Worm (Caenorhabditis elegans) whole organism, L4 larva: ENCODE data around the gene Y54G2A.16.
"Not testable (repeated sequence)": the region's sequence is repeated elsewhere in the genome, so short reads cannot be mapped to it uniquely, and the experiment has no call there.

Source experiments
- F26F4.8 ChIP-seq: fragments of 200-800 bp; sonication (Bioruptor generic); conservative IDR thresholded peaks from 2 replicates; pipeline ENCODE4 v1.3.6; 2022; ENCODE audit warnings: missing genetic modification characterization, missing compliant biosample characterization
- F37D6.2 ChIP-seq: sonication (generic microtip); optimal IDR thresholded peaks from 2 replicates; lab custom pipeline; 2016; ENCODE audit warnings: mild to moderate bottlenecking, missing genetic modification characterization, missing compliant biosample characterization
- F44E2.7 ChIP-seq: fragments of 200-800 bp; sonication (Bioruptor generic); IDR thresholded peaks from 2 replicates; pipeline ENCODE4 v2.1.2; 2022; ENCODE audit warnings: missing genetic modification characterization, missing compliant biosample characterization
- R02D3.7 ChIP-seq: fragments of 150-350 bp; sonication (generic microtip); optimal IDR thresholded peaks from 3 replicates; lab custom pipeline; 2014; ENCODE audit warnings: missing biosample characterization, missing genetic modification characterization
- Y5F2A.4 ChIP-seq: fragments of 200-800 bp; sonication (Bioruptor generic); optimal IDR thresholded peaks from 2 replicates; lab custom pipeline; 2018; ENCODE audit warnings: mild to moderate bottlenecking, missing genetic modification characterization, missing compliant biosample characterization
- Y75B8A.6 ChIP-seq: fragments of 200-800 bp; sonication (Bioruptor generic); IDR thresholded peaks from 2 replicates; pipeline ENCODE4 v1.3.6; 2022; ENCODE audit warnings: missing genetic modification reagents, missing genetic modification characterization, missing compliant biosample characterization
- ZK337.2 ChIP-seq: fragments of 200-800 bp; sonication (Bioruptor generic); IDR thresholded peaks from 2 replicates; pipeline ENCODE4 v1.3.6; 2022; ENCODE audit warnings: missing genetic modification reagents, missing genetic modification characterization, missing compliant biosample characterization
- aha-1 ChIP-seq: fragments of 150-350 bp; peaks from one replicate; lab custom pipeline; 2014; ENCODE audit warnings: missing biosample characterization, missing genetic modification characterization
- arid-1 ChIP-seq: fragments of 200-800 bp; sonication (Bioruptor generic); conservative IDR thresholded peaks from 2 replicates; pipeline ENCODE4 v1.3.6; 2022; ENCODE audit warnings: missing genetic modification reagents, missing genetic modification characterization, missing compliant biosample characterization
- ceh-44 ChIP-seq: fragments of 200-800 bp; sonication (Bioruptor generic); IDR thresholded peaks from 2 replicates; pipeline ENCODE4 v1.3.6; 2022; ENCODE audit warnings: missing genetic modification reagents, missing genetic modification characterization, missing compliant biosample characterization
- ceh-62 ChIP-seq: sonication (generic microtip); optimal IDR thresholded peaks from 2 replicates; lab custom pipeline; 2017; ENCODE audit warnings: missing biosample characterization, missing genetic modification characterization
- ceh-82 ChIP-seq: sonication (generic microtip); optimal IDR thresholded peaks from 2 replicates; lab custom pipeline; 2017; ENCODE audit warnings: missing biosample characterization, missing genetic modification characterization
- ctbp-1 ChIP-seq: fragments of 200-800 bp; sonication (Bioruptor generic); IDR thresholded peaks from 2 replicates; pipeline ENCODE4 v1.3.6; 2022; ENCODE audit warnings: missing genetic modification reagents, missing genetic modification characterization, missing compliant biosample characterization
- dmd-8 ChIP-seq: fragments of 200-800 bp; sonication (Bioruptor generic); IDR thresholded peaks from 2 replicates; pipeline ENCODE4 v1.3.6; 2022; ENCODE audit warnings: missing genetic modification characterization, missing compliant biosample characterization
- dpl-1 ChIP-seq: fragments of 150-350 bp; optimal IDR thresholded peaks from 2 replicates; lab custom pipeline; 2014; ENCODE audit warnings: missing biosample characterization, missing genetic modification reagents, missing genetic modification characterization
- egl-43 ChIP-seq: fragments of 200-800 bp; sonication (Bioruptor generic); IDR thresholded peaks from 2 replicates; pipeline ENCODE4 v1.3.6; 2022; ENCODE audit warnings: missing genetic modification reagents, missing genetic modification characterization, missing compliant biosample characterization
- jun-1 ChIP-seq: fragments of 150-350 bp; optimal IDR thresholded peaks from 2 replicates; lab custom pipeline; 2014; ENCODE audit warnings: missing biosample characterization, missing genetic modification reagents, missing genetic modification characterization
- lin-1 ChIP-seq: fragments of 200-800 bp; sonication (Bioruptor generic); IDR thresholded peaks from 2 replicates; pipeline ENCODE4 v1.3.6; 2022; ENCODE audit warnings: missing genetic modification reagents, missing genetic modification characterization, missing compliant biosample characterization
- lin-39 ChIP-seq: fragments of 150-350 bp; optimal IDR thresholded peaks from 2 replicates; lab custom pipeline; 2014; ENCODE audit warnings: missing biosample characterization, missing genetic modification reagents, missing genetic modification characterization
- lir-3 ChIP-seq: sonication (generic microtip); optimal IDR thresholded peaks from 2 replicates; lab custom pipeline; 2016; ENCODE audit warnings: mild to moderate bottlenecking, missing genetic modification characterization, missing compliant biosample characterization
- mdt-29 ChIP-seq: fragments of 200-800 bp; sonication (Bioruptor generic); IDR thresholded peaks from 2 replicates; pipeline ENCODE4 v1.3.6; 2022; ENCODE audit warnings: missing genetic modification reagents, missing genetic modification characterization, missing compliant biosample characterization
- mep-1 ChIP-seq: fragments of 150-350 bp; sonication (generic microtip); optimal IDR thresholded peaks from 3 replicates; lab custom pipeline; 2014; ENCODE audit warnings: missing biosample characterization, missing genetic modification characterization
- mxl-2 ChIP-seq: fragments of 200-800 bp; sonication (Bioruptor generic); conservative IDR thresholded peaks from 2 replicates; pipeline ENCODE4 v1.3.6; 2022; ENCODE audit warnings: missing genetic modification reagents, missing genetic modification characterization, missing compliant biosample characterization
- mxl-3 ChIP-seq: fragments of 200-800 bp; sonication (Bioruptor generic); optimal IDR thresholded peaks from 2 replicates; lab custom pipeline; 2018; ENCODE audit warnings: mild to moderate bottlenecking, missing genetic modification characterization, missing compliant biosample characterization
- nhr-11 ChIP-seq: fragments of 150-350 bp; optimal IDR thresholded peaks from 2 replicates; lab custom pipeline; 2014; ENCODE audit warnings: missing biosample characterization, missing genetic modification characterization
- nhr-111 ChIP-seq: fragments of 200-800 bp; sonication (Bioruptor generic); optimal IDR thresholded peaks from 2 replicates; lab custom pipeline; 2018; ENCODE audit warnings: mild to moderate bottlenecking, missing genetic modification characterization, missing compliant biosample characterization
- nhr-28 ChIP-seq: fragments of 150-350 bp; optimal IDR thresholded peaks from 2 replicates; lab custom pipeline; 2014; ENCODE audit warnings: missing biosample characterization, missing genetic modification characterization
- php-3 ChIP-seq: fragments of 200-800 bp; sonication (Bioruptor generic); IDR thresholded peaks from 2 replicates; pipeline ENCODE4 v1.3.6; 2022; ENCODE audit warnings: missing genetic modification reagents, missing genetic modification characterization, missing compliant biosample characterization
- set-16 ChIP-seq: fragments of 200-800 bp; sonication (Bioruptor generic); IDR thresholded peaks from 2 replicates; pipeline ENCODE4 v1.3.6; 2022; ENCODE audit warnings: missing genetic modification reagents, missing genetic modification characterization, missing compliant biosample characterization
- spr-3 ChIP-seq: fragments of 200-800 bp; sonication (Bioruptor generic); optimal IDR thresholded peaks from 2 replicates; lab custom pipeline; 2018; ENCODE audit warnings: mild to moderate bottlenecking, missing genetic modification characterization, missing compliant biosample characterization
- unc-39 ChIP-seq: sonication (generic microtip); optimal IDR thresholded peaks from 2 replicates; lab custom pipeline; 2017; ENCODE audit warnings: missing biosample characterization, missing genetic modification characterization
- unc-62 ChIP-seq, 3 experiments: fragments of 150-350 bp in 1 of 3; sonication (generic microtip); optimal IDR thresholded peaks in 2 of 3; peaks in 1 of 3; 1 replicate in 1 of 3; 2 replicates in 2 of 3; lab custom pipeline; 2014 to 2017; ENCODE audit warnings: missing biosample characterization in 3 of 3, missing genetic modification characterization in 3 of 3, missing genetic modification reagents in 3 of 3, missing genotype in 1 of 3
- vab-7 ChIP-seq: fragments of 200-800 bp; sonication (Bioruptor generic); IDR thresholded peaks from 2 replicates; pipeline ENCODE4 v1.3.6; 2022; ENCODE audit warnings: missing genetic modification reagents, missing genetic modification characterization, missing compliant biosample characterization
- ztf-11 ChIP-seq: fragments of 150-350 bp; optimal IDR thresholded peaks from 2 replicates; lab custom pipeline; 2014; ENCODE audit warnings: missing biosample characterization, missing genetic modification characterization

Y54G2A.16 gene

ce11 chrIV:2888496-2889101, 24.0 kb upstream of the Y54G2A.16 start:
- TF ChIP-seq unc-39 (no peak), set-16 (GFP tag; lab: Robert Waterston, UW) (peak; percentile 94), R02D3.7 (no peak), aha-1 (tag; lab: Kevin White, UChicago) (no peak), arid-1 (GFP tag; lab: Robert Waterston, UW) (no peak), ceh-82 (tag; lab: Kevin White, UChicago) (no peak), F37D6.2 (tag; lab: Kevin White, UChicago) (no peak), ztf-11 (tag; lab: Kevin White, UChicago) (no peak), php-3 (GFP tag; lab: Robert Waterston, UW) (0 out of 2 replicates have a peak, but pooled peaks have one; percentile 18), lin-39 (no peak), spr-3 (GFP tag; lab: Kevin White, UChicago) (no peak), F44E2.7 (GFP tag; lab: Robert Waterston, UW) (no peak), mep-1 (tag; lab: Kevin White, UChicago) (no peak), nhr-28 (tag; lab: Kevin White, UChicago) (no peak), vab-7 (no peak)

- TF ChIP-seq egl-43 (0 out of 2 replicates have a peak, but pooled peaks have one; percentile 7), dmd-8 (GFP tag; lab: Robert Waterston, UW) (no peak), set-16 (GFP tag; lab: Robert Waterston, UW) (peak; percentile 71)
Measured at ce11 chrIV:2887245-2887644, 22.6 kb upstream of the Y54G2A.16 start.

- TF ChIP-seq mxl-2 (GFP tag; lab: Robert Waterston, UW) (no peak), dpl-1 (GFP tag; lab: Kevin White, UChicago) (no peak), Y5F2A.4 (GFP tag; lab: Kevin White, UChicago) (no peak), ceh-44 (GFP tag; lab: Robert Waterston, UW) (no peak), ceh-62 (no peak)
- TF ChIP-seq, all 104 proteins: peak for 0
Measured at ce11 chrIV:2886655-2887054, 22.0 kb upstream of the Y54G2A.16 start, which contains the start of gene dml-1. Gene dml-1 (plus strand): TSS chrIV:2886955.

ce11 chrIV:2885260-2885659, 20.6 kb upstream of the Y54G2A.16 start:
- TF ChIP-seq ctbp-1 (GFP tag; lab: Robert Waterston, UW) (no peak), mxl-3 (GFP tag; lab: Kevin White, UChicago) (no peak), ZK337.2 (GFP tag; lab: Robert Waterston, UW) (no peak), jun-1 (no peak), nhr-111 (GFP tag; lab: Kevin White, UChicago) (no peak), lin-39 (no peak), F26F4.8 (no peak), lin-1 (no peak), nhr-11 (no peak), mdt-29 (GFP tag; lab: Robert Waterston, UW) (no peak), lir-3 (no peak), Y75B8A.6 (GFP tag; lab: Robert Waterston, UW) (no peak)

- peak; percentile 19 for TF ChIP-seq aha-1 (tag; lab: Kevin White, UChicago)
- peak in 1 of 2 experiments; percentile 93 for TF ChIP-seq unc-62 (GFP tag; optimal IDR thresholded peaks at IDR 0.05 in 1 of 2; lab: Kevin White, UChicago)
- not testable (repeated sequence) for TF ChIP-seq unc-62 (tag; optimal IDR thresholded peaks at IDR 0.05; lab: Kevin White, UChicago)
- 0 out of 2 replicates have a peak, but pooled peaks have one; percentile 9 for TF ChIP-seq set-16 (GFP tag; lab: Robert Waterston, UW)
- TF ChIP-seq, all 104 proteins: peak for 3; not testable (repeated sequence) for 101
Measured at ce11 chrIV:2884134-2884533, 19.5 kb upstream of the Y54G2A.16 start.
